In the genomic region with DNA sequence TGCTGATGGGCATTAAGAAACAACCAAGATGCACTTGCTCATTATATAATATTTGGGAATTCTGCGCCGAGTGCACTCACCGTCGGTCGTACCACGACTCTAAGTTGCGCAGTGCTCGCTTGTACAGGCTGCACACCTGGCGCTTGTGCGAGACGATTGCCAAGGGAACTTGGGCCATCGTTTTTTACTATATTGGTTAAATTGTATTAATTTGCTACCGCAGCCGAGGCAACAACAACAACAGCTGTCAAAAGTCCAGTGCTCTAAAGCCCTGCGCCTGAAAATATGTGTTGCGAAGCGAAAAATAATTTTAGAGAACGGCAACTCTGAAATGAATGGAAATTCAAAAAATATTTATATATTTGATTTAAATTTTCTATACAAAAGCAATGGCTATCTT, we compare ENCODE assay signal across 1 fruit fly cellular context.
A peak's percentile ranks its signal among the peaks of the same experiment; 100 is the strongest.
TF ChIP-seq lines count a peak whose summit lies in the region.

A gene (minus strand): TSS at position 349 of the 400 bp plus-strand sequence.

TF ChIP-seq in whole organism, embryonic, 481 proteins besides CTCF, POLR2A, EP300 and RAD21 (continued from another document and continues in another):
- peak; percentile 43 for TF ChIP-seq CG30020 (tag; optimal IDR thresholded peaks at IDR 0.05; lab: Kevin White, UChicago)
- peak; percentile 37; the same call in 1 of the 4 replicates for TF ChIP-seq Dll (GFP tag; IDR thresholded peaks at IDR 0.05; lab: Robert Waterston, UW; ENCODE audit: partially characterized antibody)
- TF ChIP-seq pzg (GFP tag; optimal IDR thresholded peaks at IDR 0.05; lab: Kevin White, UChicago), result peak; percentile 76
- no peak for TF ChIP-seq CG3163 (GFP tag; optimal IDR thresholded peaks at IDR 0.05; lab: Kevin White, UChicago)
- no peak for TF ChIP-seq gsb-n (tag; optimal IDR thresholded peaks at IDR 0.05; lab: Kevin White, UChicago)
- peak; percentile 71 for TF ChIP-seq Ets97D (GFP tag; optimal IDR thresholded peaks at IDR 0.05; lab: Kevin White, UChicago)
- TF ChIP-seq CG10462 (GFP tag; optimal IDR thresholded peaks at IDR 0.05; lab: Kevin White, UChicago), result no peak
- no peak for TF ChIP-seq crol (GFP tag; IDR thresholded peaks at IDR 0.05; lab: Robert Waterston, UW)
- no peak for TF ChIP-seq h (optimal IDR thresholded peaks at IDR 0.05; lab: Kevin White, UChicago)
- peak; percentile 32 for TF ChIP-seq CG17802 (tag; optimal IDR thresholded peaks at IDR 0.05; lab: Kevin White, UChicago)
- peak; percentile 24 for TF ChIP-seq CG12942 (GFP tag; optimal IDR thresholded peaks at IDR 0.05; lab: Kevin White, UChicago)
- no peak for TF ChIP-seq Optix (GFP tag; IDR thresholded peaks at IDR 0.05; lab: Robert Waterston, UW)
- TF ChIP-seq B-H2 (GFP tag; optimal IDR thresholded peaks at IDR 0.05; lab: Kevin White, UChicago), result peak; percentile 88
- no peak for TF ChIP-seq Dip2 (GFP tag; IDR thresholded peaks at IDR 0.05; lab: Robert Waterston, UW)
- no peak for TF ChIP-seq ssp (GFP tag; IDR thresholded peaks at IDR 0.05; lab: Robert Waterston, UW)
- TF ChIP-seq CG13287 (GFP tag; IDR thresholded peaks at IDR 0.05; lab: Robert Waterston, UW; ENCODE audit: partially characterized antibody), result peak; percentile 63
- TF ChIP-seq CG18476 (GFP tag; optimal IDR thresholded peaks at IDR 0.05; lab: Kevin White, UChicago), result peak; percentile 1
- TF ChIP-seq oc (tag; optimal IDR thresholded peaks at IDR 0.05; lab: Kevin White, UChicago), result no peak
- TF ChIP-seq abd-A (tag; optimal IDR thresholded peaks at IDR 0.05; lab: Kevin White, UChicago), result no peak
- TF ChIP-seq maf-S (GFP tag; optimal IDR thresholded peaks at IDR 0.05; lab: Kevin White, UChicago), result no peak
- TF ChIP-seq CG10366 (GFP tag; IDR thresholded peaks at IDR 0.05; lab: Robert Waterston, UW), result no peak
- TF ChIP-seq CG4424 (GFP tag; optimal IDR thresholded peaks at IDR 0.05; lab: Kevin White, UChicago), result peak; percentile 26
- peak; percentile 68 for TF ChIP-seq NfI (GFP tag; optimal IDR thresholded peaks at IDR 0.05; lab: Kevin White, UChicago)
- TF ChIP-seq CG12744 (GFP tag; optimal IDR thresholded peaks at IDR 0.05; lab: Kevin White, UChicago), result no peak
- no peak for TF ChIP-seq HLH3B (GFP tag; IDR thresholded peaks at IDR 0.05; lab: Robert Waterston, UW)
- no peak for TF ChIP-seq chm (GFP tag; IDR thresholded peaks at IDR 0.05; lab: Robert Waterston, UW)
- TF ChIP-seq sob (GFP tag; IDR thresholded peaks at IDR 0.05; lab: Robert Waterston, UW), result peak; percentile 66
- no peak for TF ChIP-seq CG6175 (GFP tag; IDR thresholded peaks at IDR 0.05; lab: Robert Waterston, UW)
- TF ChIP-seq CG17829 (tag; optimal IDR thresholded peaks at IDR 0.05; lab: Kevin White, UChicago), result peak; percentile 31
- peak; percentile 87 for TF ChIP-seq CG4617 (GFP tag; optimal IDR thresholded peaks at IDR 0.05; lab: Kevin White, UChicago; ENCODE audit: borderline replicate concordance)
- no peak for TF ChIP-seq CG8944 (GFP tag; optimal IDR thresholded peaks at IDR 0.05; lab: Kevin White, UChicago)
- no peak for TF ChIP-seq cas (GFP tag; IDR thresholded peaks at IDR 0.05; lab: Robert Waterston, UW)
- TF ChIP-seq Camta (GFP tag; optimal IDR thresholded peaks at IDR 0.05; lab: Kevin White, UChicago), result no peak
- TF ChIP-seq twi (tag; optimal IDR thresholded peaks at IDR 0.05; lab: Kevin White, UChicago), result peak; percentile 12
- TF ChIP-seq Elba2 (GFP tag; optimal IDR thresholded peaks at IDR 0.05; lab: Kevin White, UChicago), result no peak
- no peak for TF ChIP-seq CG11695 (GFP tag; IDR thresholded peaks at IDR 0.05; lab: Robert Waterston, UW)
- peak; percentile 70 for TF ChIP-seq Rfx (GFP tag; IDR thresholded peaks at IDR 0.05; lab: Robert Waterston, UW)
- TF ChIP-seq repo (GFP tag; optimal IDR thresholded peaks at IDR 0.05; lab: Kevin White, UChicago), result peak; percentile 8
- no peak for TF ChIP-seq dati (GFP tag; IDR thresholded peaks at IDR 0.05; lab: Robert Waterston, UW)
- peak; percentile 26 for TF ChIP-seq ems (GFP tag; optimal IDR thresholded peaks at IDR 0.05; lab: Kevin White, UChicago)
- TF ChIP-seq CG16813 (GFP tag; IDR thresholded peaks at IDR 0.05; lab: Robert Waterston, UW; ENCODE audit: partially characterized antibody), result peak; percentile 21; the same call in 1 of the 3 replicates
- no peak for TF ChIP-seq sima (GFP tag; optimal IDR thresholded peaks at IDR 0.05; lab: Kevin White, UChicago)
- no peak for TF ChIP-seq Drgx (GFP tag; IDR thresholded peaks at IDR 0.05; lab: Robert Waterston, UW)
- TF ChIP-seq so (GFP tag; IDR thresholded peaks at IDR 0.05; lab: Robert Waterston, UW), result no peak
- no peak for TF ChIP-seq croc (GFP tag; conservative IDR thresholded peaks at IDR 0.05; lab: Robert Waterston, UW)
- no peak for TF ChIP-seq HmgD (GFP tag; optimal IDR thresholded peaks at IDR 0.05; lab: Kevin White, UChicago)
- TF ChIP-seq z (GFP tag; IDR thresholded peaks at IDR 0.05; lab: Robert Waterston, UW), result no peak
- TF ChIP-seq Trl (optimal IDR thresholded peaks at IDR 0.05; lab: Kevin White, UChicago), result no peak
- TF ChIP-seq Trl (GFP tag; optimal IDR thresholded peaks at IDR 0.05; lab: Kevin White, UChicago), result peak; percentile 31
- peak; percentile 54 for TF ChIP-seq CG1647 (GFP tag; optimal IDR thresholded peaks at IDR 0.05; lab: Kevin White, UChicago)
- no peak for TF ChIP-seq klu (GFP tag; IDR thresholded peaks at IDR 0.05; lab: Robert Waterston, UW)
- TF ChIP-seq CG7556 (GFP tag; optimal IDR thresholded peaks at IDR 0.05; lab: Kevin White, UChicago), result peak; percentile 16
- TF ChIP-seq Hr51 (GFP tag; optimal IDR thresholded peaks at IDR 0.05; lab: Kevin White, UChicago), result peak in 1 of 2 experiments; percentile 5
- TF ChIP-seq fu2 (GFP tag; optimal IDR thresholded peaks at IDR 0.05; lab: Kevin White, UChicago), result peak; percentile 25
- peak; percentile 16; the same call in 1 of the 3 replicates for TF ChIP-seq CG7963 (GFP tag; IDR thresholded peaks at IDR 0.05; lab: Robert Waterston, UW; ENCODE audit: partially characterized antibody)
- TF ChIP-seq CG7372 (GFP tag; IDR thresholded peaks at IDR 0.05; lab: Robert Waterston, UW), result no peak
- no peak for TF ChIP-seq mirr (GFP tag; optimal IDR thresholded peaks at IDR 0.05; lab: Kevin White, UChicago)
- TF ChIP-seq Fer2 (tag; optimal IDR thresholded peaks at IDR 0.05; lab: Kevin White, UChicago), result peak; percentile 19
- TF ChIP-seq CG5953 (GFP tag; IDR thresholded peaks at IDR 0.05; lab: Robert Waterston, UW), result no peak
- TF ChIP-seq prd (optimal IDR thresholded peaks at IDR 0.05; lab: Kevin White, UChicago), result no peak
- 0 out of 3 replicates have a peak, but pooled peaks have one; percentile 7 for TF ChIP-seq prd (GFP tag; IDR thresholded peaks at IDR 0.05; lab: Robert Waterston, UW)
- TF ChIP-seq kah (GFP tag; optimal IDR thresholded peaks at IDR 0.05; lab: Kevin White, UChicago), result no peak
- TF ChIP-seq hbn (GFP tag; IDR thresholded peaks at IDR 0.05; lab: Robert Waterston, UW; ENCODE audit: partially characterized antibody), result peak; percentile 37; the same call in 1 of the 2 replicates
- no peak for TF ChIP-seq ftz-f1 (GFP tag; optimal IDR thresholded peaks at IDR 0.05; lab: Kevin White, UChicago)
- TF ChIP-seq CG2875 (GFP tag; optimal IDR thresholded peaks at IDR 0.05; lab: Kevin White, UChicago), result no peak
- TF ChIP-seq CG15514 (GFP tag; optimal IDR thresholded peaks at IDR 0.05; lab: Kevin White, UChicago), result peak; percentile 57
- no peak for TF ChIP-seq hkb (optimal IDR thresholded peaks at IDR 0.05; lab: Kevin White, UChicago)
- TF ChIP-seq hkb (GFP tag; IDR thresholded peaks at IDR 0.05; lab: Robert Waterston, UW), result peak; percentile 34; the same call in 1 of the 2 replicates
- TF ChIP-seq fd64A (GFP tag; optimal IDR thresholded peaks at IDR 0.05; lab: Kevin White, UChicago), result no peak
- TF ChIP-seq CG9437 (GFP tag; optimal IDR thresholded peaks at IDR 0.05; lab: Kevin White, UChicago), result no peak
- TF ChIP-seq toy (GFP tag; IDR thresholded peaks at IDR 0.05; lab: Robert Waterston, UW), result no peak
- TF ChIP-seq CG12219 (GFP tag; optimal IDR thresholded peaks at IDR 0.05; lab: Kevin White, UChicago), result no peak
- TF ChIP-seq Lpt (GFP tag; optimal IDR thresholded peaks at IDR 0.05; lab: Kevin White, UChicago), result no peak
- TF ChIP-seq CG15601 (tag; optimal IDR thresholded peaks at IDR 0.05; lab: Kevin White, UChicago), result peak; percentile 52
- TF ChIP-seq CG17361 (GFP tag; IDR thresholded peaks at IDR 0.05; lab: Robert Waterston, UW), result peak; percentile 39; the same call in 1 of the 3 replicates
- no peak for TF ChIP-seq Usf (GFP tag; optimal IDR thresholded peaks at IDR 0.05; lab: Kevin White, UChicago)
- TF ChIP-seq CG14441 (GFP tag; IDR thresholded peaks at IDR 0.05; lab: Robert Waterston, UW), result no peak
- TF ChIP-seq CG1832 (GFP tag; optimal IDR thresholded peaks at IDR 0.05; lab: Kevin White, UChicago), result no peak
- no peak for TF ChIP-seq eve (GFP tag; optimal IDR thresholded peaks at IDR 0.05; lab: Kevin White, UChicago)
- TF ChIP-seq NK7.1 (GFP tag; optimal IDR thresholded peaks at IDR 0.05; lab: Kevin White, UChicago), result peak; percentile 34
- TF ChIP-seq CG9215 (GFP tag; IDR thresholded peaks at IDR 0.05; lab: Robert Waterston, UW), result no peak
- no peak for TF ChIP-seq cato (GFP tag; optimal IDR thresholded peaks at IDR 0.05; lab: Kevin White, UChicago; ENCODE audit: borderline replicate concordance)
- TF ChIP-seq luna (GFP tag; optimal IDR thresholded peaks at IDR 0.05; lab: Kevin White, UChicago), result no peak
- peak; percentile 83 for TF ChIP-seq vvl (GFP tag; IDR thresholded peaks at IDR 0.05; lab: Robert Waterston, UW)
- TF ChIP-seq Ets65A (GFP tag; lab: Kevin White, UChicago), result no peak
- no peak for TF ChIP-seq Doc3 (GFP tag; IDR thresholded peaks at IDR 0.05; lab: Robert Waterston, UW; ENCODE audit: partially characterized antibody)
- TF ChIP-seq CG18619 (GFP tag; optimal IDR thresholded peaks at IDR 0.05; lab: Kevin White, UChicago), result peak; percentile 6
- TF ChIP-seq CG3065 (GFP tag; optimal IDR thresholded peaks at IDR 0.05; lab: Kevin White, UChicago), result no peak
- TF ChIP-seq ci (GFP tag; IDR thresholded peaks at IDR 0.05; lab: Robert Waterston, UW), result peak; percentile 66
- TF ChIP-seq CG17328 (GFP tag; IDR thresholded peaks at IDR 0.05; lab: Robert Waterston, UW), result no peak
- TF ChIP-seq CHES-1-like (GFP tag; optimal IDR thresholded peaks at IDR 0.05; lab: Kevin White, UChicago), result no peak
- no peak for TF ChIP-seq Spps (tag; optimal IDR thresholded peaks at IDR 0.05; lab: Kevin White, UChicago)
- TF ChIP-seq schlank (tag; optimal IDR thresholded peaks at IDR 0.05; lab: Kevin White, UChicago), result no peak
- peak; percentile 36; the same call in 1 of the 2 replicates for TF ChIP-seq Ptx1 (GFP tag; IDR thresholded peaks at IDR 0.05; lab: Robert Waterston, UW)
- TF ChIP-seq CG17186 (GFP tag; optimal IDR thresholded peaks at IDR 0.05; lab: Kevin White, UChicago), result no peak
- TF ChIP-seq unc-4 (GFP tag; IDR thresholded peaks at IDR 0.05; lab: Robert Waterston, UW; ENCODE audit: partially characterized antibody), result no peak
- TF ChIP-seq YL-1 (GFP tag; optimal IDR thresholded peaks at IDR 0.05; lab: Kevin White, UChicago), result peak; percentile 84
- peak; percentile 26 for TF ChIP-seq D19B (GFP tag; optimal IDR thresholded peaks at IDR 0.05; lab: Kevin White, UChicago)
- peak; percentile 32 for TF ChIP-seq odd (GFP tag; optimal IDR thresholded peaks at IDR 0.05; lab: Kevin White, UChicago)
- no peak for TF ChIP-seq CG15696 (tag; optimal IDR thresholded peaks at IDR 0.05; lab: Kevin White, UChicago)
- no peak for TF ChIP-seq CG6654 (GFP tag; optimal IDR thresholded peaks at IDR 0.05; lab: Kevin White, UChicago)
- TF ChIP-seq disco-r (GFP tag; optimal IDR thresholded peaks at IDR 0.05; lab: Kevin White, UChicago), result no peak
- peak; percentile 4 for TF ChIP-seq Antp (GFP tag; optimal IDR thresholded peaks at IDR 0.05; lab: Kevin White, UChicago)
- TF ChIP-seq Opbp (GFP tag; IDR thresholded peaks at IDR 0.05; lab: Robert Waterston, UW; ENCODE audit: partially characterized antibody), result peak; percentile 55; the same call in 2 of the 3 replicates
- peak in 1 of 2 experiments; percentile 74 for TF ChIP-seq crp (GFP tag; optimal IDR thresholded peaks at IDR 0.05; lab: Kevin White, UChicago)
- TF ChIP-seq slou (GFP tag; optimal IDR thresholded peaks at IDR 0.05; lab: Kevin White, UChicago), result peak; percentile 4
- TF ChIP-seq nerfin-2 (GFP tag; IDR thresholded peaks at IDR 0.05; lab: Robert Waterston, UW; ENCODE audit: partially characterized antibody), result no peak
- TF ChIP-seq Dek (tag; optimal IDR thresholded peaks at IDR 0.05; lab: Kevin White, UChicago), result peak; percentile 34
- no peak for TF ChIP-seq CG15011 (GFP tag; optimal IDR thresholded peaks at IDR 0.05; lab: Kevin White, UChicago)
- TF ChIP-seq CG1233 (GFP tag; optimal IDR thresholded peaks at IDR 0.05; lab: Kevin White, UChicago), result peak; percentile 39
- TF ChIP-seq dysf (GFP tag; IDR thresholded peaks at IDR 0.05; lab: Robert Waterston, UW), result 0 out of 3 replicates have a peak, but pooled peaks have one; percentile 5
- no peak for TF ChIP-seq CG6683 (GFP tag; optimal IDR thresholded peaks at IDR 0.05; lab: Kevin White, UChicago)
- TF ChIP-seq CG2678 (tag; optimal IDR thresholded peaks at IDR 0.05; lab: Kevin White, UChicago), result peak; percentile 28
- TF ChIP-seq Vsx1 (GFP tag; optimal IDR thresholded peaks at IDR 0.05; lab: Kevin White, UChicago), result peak; percentile 33
- no peak for TF ChIP-seq CG10274 (GFP tag; optimal IDR thresholded peaks at IDR 0.05; lab: Kevin White, UChicago)
- TF ChIP-seq yki (optimal IDR thresholded peaks at IDR 0.05; lab: Kevin White, UChicago), result no peak
- no peak for TF ChIP-seq CG1024 (GFP tag; IDR thresholded peaks at IDR 0.05; lab: Robert Waterston, UW)
- TF ChIP-seq CG8089 (GFP tag; optimal IDR thresholded peaks at IDR 0.05; lab: Kevin White, UChicago), result no peak
- TF ChIP-seq CG7987 (GFP tag; optimal IDR thresholded peaks at IDR 0.05; lab: Kevin White, UChicago), result peak; percentile 23
- TF ChIP-seq CG15073 (GFP tag; optimal IDR thresholded peaks at IDR 0.05; lab: Kevin White, UChicago), result no peak
- TF ChIP-seq CG12659 (GFP tag; optimal IDR thresholded peaks at IDR 0.05; lab: Kevin White, UChicago), result peak; percentile 76
- peak; percentile 58 for TF ChIP-seq mam (GFP tag; optimal IDR thresholded peaks at IDR 0.05; lab: Kevin White, UChicago)
- TF ChIP-seq Doc2 (GFP tag; IDR thresholded peaks at IDR 0.05; lab: Robert Waterston, UW), result no peak
- no peak for TF ChIP-seq ase (GFP tag; IDR thresholded peaks at IDR 0.05; lab: Robert Waterston, UW)
- TF ChIP-seq pho (GFP tag; optimal IDR thresholded peaks at IDR 0.05; lab: Kevin White, UChicago), result no peak
- TF ChIP-seq Abd-B (GFP tag; optimal IDR thresholded peaks at IDR 0.05; lab: Kevin White, UChicago), result no peak
- TF ChIP-seq CG7839 (tag; optimal IDR thresholded peaks at IDR 0.05; lab: Kevin White, UChicago), result peak; percentile 41
- TF ChIP-seq Deaf1 (tag; optimal IDR thresholded peaks at IDR 0.05; lab: Kevin White, UChicago), result no peak
